Worm (Caenorhabditis elegans) whole organism, L3 larva: ENCODE results near the gene C34B4.3.

Experiments
- aly-2 ChIP-seq: fragments of 150-350 bp; optimal IDR thresholded peaks from 2 replicates; lab custom pipeline; 2014; ENCODE audit warnings: missing biosample characterization, missing genetic modification characterization
- ceh-16 ChIP-seq: sonication (generic microtip); optimal IDR thresholded peaks from 2 replicates; lab custom pipeline; 2017; ENCODE audit warnings: missing biosample characterization, missing genetic modification characterization
- ceh-82 ChIP-seq: fragments of 150-350 bp; optimal IDR thresholded peaks from 2 replicates; lab custom pipeline; 2014; ENCODE audit warnings: missing biosample characterization, missing genetic modification characterization
- fos-1 ChIP-seq: fragments of 150-350 bp; optimal IDR thresholded peaks from 2 replicates; lab custom pipeline; 2014; ENCODE audit warnings: missing biosample characterization, missing genetic modification characterization
- lin-15B ChIP-seq: fragments of 150-350 bp; optimal IDR thresholded peaks from 2 replicates; lab custom pipeline; 2014; ENCODE audit warnings: missing biosample characterization, missing genetic modification characterization
- mml-1 ChIP-seq: fragments of 150-350 bp; sonication (generic microtip); optimal IDR thresholded peaks from 3 replicates; lab custom pipeline; 2014; ENCODE audit warnings: missing biosample characterization, missing genetic modification characterization
- nhr-237 ChIP-seq: fragments of 150-350 bp; optimal IDR thresholded peaks from 2 replicates; lab custom pipeline; 2014; ENCODE audit warnings: missing biosample characterization, missing genetic modification characterization
- nhr-28 ChIP-seq: fragments of 150-350 bp; optimal IDR thresholded peaks from 2 replicates; lab custom pipeline; 2014; ENCODE audit warnings: missing biosample characterization, missing genetic modification characterization
- nhr-77 ChIP-seq: fragments of 150-350 bp; optimal IDR thresholded peaks from 2 replicates; lab custom pipeline; 2014; ENCODE audit warnings: missing biosample characterization, missing genetic modification characterization
- snpc-4 ChIP-seq: fragments of 150-350 bp; optimal IDR thresholded peaks from 2 replicates; lab custom pipeline; 2014; ENCODE audit warnings: missing biosample characterization, missing genetic modification characterization
- tbx-2 ChIP-seq: sonication (generic microtip); optimal IDR thresholded peaks from 2 replicates; lab custom pipeline; 2016; ENCODE audit warnings: mild to moderate bottlenecking, missing genetic modification characterization, missing compliant biosample characterization
- unc-39 ChIP-seq: sonication (generic microtip); optimal IDR thresholded peaks from 4 replicates; lab custom pipeline; 2017; ENCODE audit warnings: missing biosample characterization, missing genetic modification characterization
- unc-62 ChIP-seq: fragments of 150-350 bp; sonication (generic microtip); optimal IDR thresholded peaks from 4 replicates; lab custom pipeline; 2014; ENCODE audit warnings: missing biosample characterization, missing genetic modification reagents, missing genetic modification characterization
- ztf-11 ChIP-seq: fragments of 150-350 bp; optimal IDR thresholded peaks from 2 replicates; lab custom pipeline; 2014; ENCODE audit warnings: missing biosample characterization, missing genetic modification characterization

DNA sequence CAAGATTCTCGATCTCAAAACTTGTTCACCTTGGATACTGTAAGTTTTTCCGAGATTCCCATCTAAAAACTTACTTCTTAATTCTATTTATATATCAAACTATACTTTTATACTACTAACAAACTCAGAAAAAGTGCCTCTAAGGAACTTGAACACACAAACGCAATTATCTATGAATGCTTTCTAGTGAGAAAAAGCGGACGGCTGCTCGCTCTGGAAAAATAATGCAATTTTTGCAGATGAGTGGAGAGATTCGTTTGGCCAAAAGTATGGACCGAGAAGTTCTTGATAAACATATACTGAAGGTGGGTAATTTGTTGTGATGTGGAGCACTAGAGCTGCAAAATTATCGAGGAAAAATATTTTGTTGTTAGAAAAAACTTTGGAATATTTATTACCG is 50.9 kb downstream of the C34B4.3 start:
- TF ChIP-seq aly-2 (no peak), nhr-77 (tag; lab: Kevin White, UChicago) (no peak), snpc-4 (tag; lab: Kevin White, UChicago) (no peak), mml-1 (tag; lab: Kevin White, UChicago) (no peak), fos-1 (tag; lab: Kevin White, UChicago) (no peak), unc-62 (GFP tag; lab: Kevin White, UChicago) (no peak), nhr-28 (tag; lab: Kevin White, UChicago) (no peak), ceh-16 (tag; lab: Kevin White, UChicago) (no peak), unc-39 (tag; lab: Kevin White, UChicago) (no peak), lin-15B (tag; lab: Kevin White, UChicago) (no peak), tbx-2 (tag; lab: Kevin White, UChicago) (no peak), ztf-11 (tag; lab: Kevin White, UChicago) (no peak), ceh-82 (no peak), nhr-237 (tag; lab: Kevin White, UChicago) (no peak)
